Fruit fly (Drosophila melanogaster): Measurements from ENCODE around the gene CG46383.

Gene CG46383

DNA sequence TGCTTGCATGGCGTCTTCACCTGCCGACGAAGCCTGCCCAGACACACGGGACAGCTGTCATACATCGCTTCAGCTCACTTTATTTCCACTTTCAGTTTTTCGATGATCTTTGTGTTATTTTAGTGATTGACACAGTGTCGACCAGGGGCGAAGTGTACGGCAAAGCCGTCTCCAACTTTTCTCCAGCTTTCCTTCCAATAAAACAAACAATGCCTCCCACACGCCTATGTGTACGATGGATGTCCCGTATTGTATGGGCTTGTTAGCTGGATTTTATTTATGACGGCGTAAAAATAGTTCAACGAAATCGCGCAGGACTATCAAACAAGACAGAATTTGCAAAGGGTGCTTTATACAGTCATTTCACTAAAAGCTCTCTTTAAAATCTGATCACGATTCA, at the start of gene CG46383, which contains the start of gene CG31088:
TSS of gene CG46383 (minus strand) at position 101 of the 400 bp plus-strand sequence.
TSS of gene CG31088 (minus strand) at position 101 of the 400 bp plus-strand sequence.
- TF ChIP-seq noc (tag; optimal IDR thresholded peaks at IDR 0.05), result no peak

DNA sequence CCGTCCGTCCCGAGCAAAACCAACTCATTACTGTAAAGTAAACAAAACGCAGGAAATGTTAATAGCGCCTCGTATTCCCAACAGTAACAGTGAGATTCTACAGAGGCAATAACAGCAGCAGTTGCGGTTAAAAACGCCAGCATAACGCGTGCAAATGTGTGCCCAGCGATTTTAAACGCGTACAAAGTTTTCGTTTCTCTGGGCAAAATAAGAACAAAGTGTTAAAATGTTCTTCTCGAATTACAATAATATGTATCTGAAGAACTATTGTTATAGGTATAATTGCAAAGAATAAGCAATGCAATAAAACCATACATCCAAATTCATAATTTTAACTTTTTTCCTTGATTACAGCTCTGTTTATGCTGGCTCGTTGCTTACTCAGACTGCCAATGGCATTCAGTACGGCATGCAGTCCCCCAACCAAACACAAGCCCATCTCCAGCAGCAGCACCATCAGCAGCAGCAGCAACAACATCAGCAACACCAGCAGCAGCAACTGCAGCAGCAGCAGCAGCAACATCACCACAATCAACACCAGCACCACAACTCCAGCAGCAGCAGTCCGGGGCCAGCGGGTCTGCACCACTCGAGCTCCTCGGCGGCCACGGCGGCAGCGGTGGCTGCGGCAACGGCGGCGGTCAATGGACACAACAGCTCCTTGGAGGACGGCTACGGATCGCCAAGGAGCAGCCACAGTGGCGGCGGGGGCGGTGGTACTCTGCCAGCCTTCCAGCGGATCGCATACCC, 48.4 kb upstream of the CG46383 start:
- TF ChIP-seq noc (tag; optimal IDR thresholded peaks at IDR 0.05), result no peak

DNA sequence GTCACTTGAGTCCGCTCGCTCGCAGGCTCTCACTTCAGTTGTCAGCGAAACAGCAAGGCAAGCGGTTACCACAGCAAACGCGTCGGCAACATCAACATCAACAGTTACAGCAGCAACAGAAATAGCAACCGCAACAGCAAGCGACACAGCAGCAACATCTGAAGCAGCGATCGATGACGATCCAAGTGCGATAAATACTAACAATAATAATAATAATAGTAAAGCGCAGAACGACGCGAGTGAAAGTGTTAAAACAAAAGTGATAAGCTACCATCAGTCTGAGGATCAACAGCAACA, 43.8 kb upstream of the CG46383 start:
- no peak for TF ChIP-seq noc (tag; optimal IDR thresholded peaks at IDR 0.05)

DNA sequence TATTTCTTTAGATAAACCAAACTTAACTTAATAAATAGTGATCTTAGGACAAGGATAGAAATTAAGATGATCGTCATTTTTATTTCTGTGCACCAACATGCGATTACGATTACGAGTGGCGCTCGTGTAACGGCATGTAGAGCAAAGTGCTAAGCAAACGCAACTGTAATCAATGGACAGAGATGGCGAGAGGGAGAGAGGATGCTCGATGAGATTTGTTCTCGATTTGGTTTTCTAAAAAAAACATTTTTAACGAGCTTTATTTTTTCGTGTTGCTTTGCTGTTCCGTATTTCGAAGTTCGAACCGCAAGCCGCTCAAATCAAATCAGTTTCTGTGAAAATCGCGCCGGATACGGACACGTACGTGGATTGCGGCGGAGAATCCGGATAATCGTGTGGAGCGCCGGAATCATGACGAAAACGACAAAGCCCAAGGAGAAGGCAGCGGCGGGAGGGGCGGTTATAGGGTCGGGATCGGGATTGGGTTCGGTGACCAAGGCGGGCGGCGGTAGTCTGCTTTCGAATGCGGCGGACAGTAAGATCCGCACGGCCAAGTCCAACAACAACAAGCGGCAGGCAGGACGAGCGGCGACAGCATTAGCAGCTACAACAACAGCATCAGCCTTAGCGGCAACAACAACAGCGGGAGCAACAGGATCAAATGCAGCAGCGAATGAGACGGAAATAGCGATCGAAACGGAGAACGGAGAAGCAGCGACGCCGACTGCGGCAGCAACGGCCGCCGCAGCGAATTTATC, 43.3 kb upstream of the CG46383 start:
- TF ChIP-seq noc (tag; optimal IDR thresholded peaks at IDR 0.05), result no peak

DNA sequence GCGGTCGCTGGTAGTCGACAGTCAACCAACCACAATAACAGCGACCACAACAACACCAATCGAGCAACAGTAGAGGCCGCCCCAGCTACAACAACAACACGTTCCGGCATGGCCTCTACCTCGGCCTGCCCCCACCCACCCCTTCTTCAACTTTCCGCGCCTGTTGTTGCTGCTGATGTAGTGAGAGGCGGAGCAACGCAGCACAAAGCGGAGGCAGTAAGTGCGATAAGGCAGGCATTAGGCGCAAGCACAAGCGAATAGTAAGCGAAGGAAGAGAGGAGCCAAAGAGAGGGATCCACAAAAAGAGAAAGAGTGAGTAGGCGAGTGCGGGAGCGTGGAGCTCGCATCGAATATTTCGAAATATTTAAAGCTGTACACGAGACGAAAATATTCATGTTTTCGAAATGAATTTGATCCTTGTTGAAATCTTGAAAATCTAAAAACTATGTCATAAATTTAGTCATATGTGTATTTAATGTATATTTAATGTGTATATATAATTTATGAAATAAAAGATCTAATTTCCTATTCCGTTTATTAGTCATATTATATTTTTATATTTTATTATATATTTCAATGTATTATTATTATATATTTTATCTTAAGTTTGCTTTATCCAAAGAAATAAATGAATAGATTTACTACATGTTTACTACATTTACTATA, 42.5 kb upstream of the CG46383 start:
- peak; percentile 8 for TF ChIP-seq noc (tag; optimal IDR thresholded peaks at IDR 0.05)

DNA sequence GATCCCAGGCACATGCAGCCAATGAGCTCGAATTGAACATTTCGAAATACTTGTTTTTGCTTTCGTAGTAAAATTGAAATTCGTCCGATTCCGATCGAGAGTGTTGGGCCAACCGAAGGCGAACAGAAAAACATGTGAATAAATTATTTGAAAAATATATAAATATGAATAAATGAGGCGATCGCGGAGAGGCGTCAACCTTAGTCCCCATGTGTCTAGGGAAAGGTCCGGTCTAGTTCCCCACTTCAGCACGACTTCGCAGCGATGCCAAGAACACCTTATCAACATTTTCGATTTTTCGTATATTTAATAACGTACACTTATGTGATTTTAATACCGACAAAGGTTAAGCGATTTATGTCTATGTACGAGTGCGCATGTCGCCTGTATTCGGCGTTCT, 40.9 kb upstream of the CG46383 start:
- no peak for TF ChIP-seq noc (tag; optimal IDR thresholded peaks at IDR 0.05)

DNA sequence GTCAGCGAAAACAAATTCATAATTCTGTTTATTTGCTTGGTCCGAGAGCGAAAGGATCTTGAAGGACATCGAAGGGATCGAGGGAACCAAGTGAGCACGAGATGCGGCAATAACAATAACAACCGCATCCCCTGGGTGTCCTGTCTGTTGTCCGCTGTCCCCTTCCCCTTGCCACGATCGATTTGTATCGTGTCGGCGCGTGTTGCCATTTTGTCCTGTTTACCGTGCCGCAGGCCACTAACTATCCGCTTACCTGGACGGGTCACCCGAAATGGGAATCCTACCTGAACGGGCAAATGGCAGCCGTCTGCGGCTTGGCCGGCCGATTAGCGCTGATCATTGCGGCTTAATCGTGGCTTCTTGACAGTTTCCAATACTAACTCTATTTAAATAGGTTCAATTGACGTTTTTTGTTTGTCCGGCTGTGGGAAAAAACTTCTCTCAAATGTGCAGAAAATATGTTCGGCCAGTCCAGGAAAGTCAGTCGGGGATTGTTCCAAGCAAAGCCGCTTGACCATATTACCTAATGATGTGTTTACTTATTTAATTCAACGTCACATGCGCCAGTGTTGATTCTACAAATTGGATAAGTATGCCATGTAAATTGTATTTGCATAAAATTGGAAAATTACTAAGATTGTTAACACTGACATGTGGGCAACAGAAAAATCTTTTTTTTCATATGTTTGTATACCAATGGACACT, 38.6 kb upstream of the CG46383 start:
- TF ChIP-seq noc (tag; optimal IDR thresholded peaks at IDR 0.05), result no peak

DNA sequence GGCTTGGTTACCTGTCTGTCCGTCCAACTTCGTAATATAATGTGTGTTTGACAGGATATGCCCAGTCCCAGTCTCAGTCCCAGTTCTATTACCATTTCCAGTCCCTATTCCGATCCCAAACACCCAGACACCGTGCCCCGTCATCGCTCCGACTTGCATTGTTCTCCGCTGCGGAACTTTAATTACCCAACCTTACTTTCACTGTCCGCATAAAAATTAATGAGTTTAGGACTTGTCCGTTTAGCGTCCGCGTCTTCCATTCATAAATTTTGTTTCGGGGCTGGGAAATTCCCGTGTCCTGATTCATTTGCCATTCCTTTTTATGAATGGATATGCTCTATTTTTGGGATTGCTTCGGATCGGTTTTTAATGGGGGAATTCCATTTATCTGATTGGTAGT, 37.6 kb upstream of the CG46383 start:
- TF ChIP-seq noc (tag; optimal IDR thresholded peaks at IDR 0.05), result no peak

DNA sequence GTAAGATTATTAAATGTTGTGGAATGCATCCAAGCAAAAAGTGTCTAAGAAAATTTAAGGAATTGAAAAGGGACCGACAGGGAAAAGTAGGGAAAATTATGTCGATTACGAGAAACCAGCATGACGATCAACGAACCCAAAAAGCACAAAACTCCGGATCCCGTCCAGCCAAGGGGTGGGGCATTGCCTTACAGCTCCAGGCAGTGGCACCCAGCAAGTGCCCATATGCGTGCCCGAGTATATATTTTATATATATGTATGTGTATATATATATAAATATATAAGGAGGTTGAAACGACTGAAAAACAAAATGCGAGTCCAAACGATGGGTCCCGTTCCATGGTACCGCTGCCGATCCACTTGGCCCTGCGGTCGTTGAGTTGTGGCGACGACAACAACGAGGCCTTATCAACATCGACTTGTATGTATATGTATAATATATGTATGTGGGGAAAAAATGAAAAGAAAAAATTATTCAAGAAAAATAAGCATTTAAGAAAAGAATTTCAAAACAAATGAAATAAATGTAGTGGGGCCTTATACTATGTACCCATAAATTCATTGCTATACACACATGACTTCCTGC, 36.4 kb upstream of the CG46383 start:
- TF ChIP-seq noc (tag; optimal IDR thresholded peaks at IDR 0.05), result no peak

DNA sequence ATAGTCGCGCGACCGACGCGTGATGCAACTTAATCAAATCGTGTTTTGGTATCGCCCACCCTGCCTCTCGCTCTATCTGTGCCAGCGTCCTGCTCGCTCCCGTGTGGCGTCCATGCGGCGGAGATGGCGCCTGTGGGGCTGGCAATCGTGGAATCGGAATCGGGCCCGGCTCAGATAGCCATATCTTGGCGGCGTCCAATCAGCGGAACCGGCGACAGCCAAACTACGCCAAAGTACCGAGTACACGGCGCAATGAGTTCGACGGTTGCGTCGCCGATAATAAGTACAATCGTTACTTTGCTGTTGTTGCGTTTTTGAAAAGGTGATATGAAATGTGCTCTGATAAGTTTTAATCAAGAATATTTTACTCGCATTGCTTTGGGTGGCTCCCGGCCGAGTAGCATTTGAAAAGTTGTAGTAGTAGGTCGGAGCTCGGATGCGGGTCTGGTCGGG, 35.0 kb upstream of the CG46383 start, which contains the start of gene srp:
TSS of gene srp (plus strand) at position 391 of the 453 bp plus-strand sequence.
- TF ChIP-seq noc (tag; optimal IDR thresholded peaks at IDR 0.05), result peak; percentile 58

DNA sequence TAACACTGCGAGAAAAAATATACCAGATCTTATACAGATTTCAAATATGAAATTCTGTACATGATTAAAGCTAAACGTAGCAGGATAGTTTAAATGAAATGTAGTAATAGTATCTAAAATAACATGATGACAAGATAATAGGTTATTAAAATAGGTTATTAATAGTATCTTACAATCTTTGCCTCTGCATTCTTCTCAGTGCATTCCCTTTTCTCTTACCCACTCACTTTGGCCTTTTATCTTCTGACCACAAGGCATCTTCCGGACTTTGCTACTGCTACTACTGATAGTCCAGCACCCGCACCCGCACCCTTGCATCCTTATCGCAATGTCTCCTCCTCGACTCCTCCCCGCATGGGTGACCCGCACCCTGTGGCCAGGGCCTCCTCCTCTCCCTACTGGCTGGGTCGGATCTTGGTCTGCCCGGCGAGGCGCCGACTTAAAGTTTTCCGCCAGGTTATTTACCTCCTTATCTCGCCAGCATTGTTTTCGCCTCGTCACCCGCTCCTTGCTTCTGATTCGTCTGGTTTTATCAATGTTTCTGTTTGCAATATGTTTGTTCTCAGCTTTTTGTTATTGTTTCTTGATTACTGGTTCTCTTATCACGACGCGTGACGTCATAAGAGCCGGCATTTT, 33.9 kb upstream of the CG46383 start:
- no peak for TF ChIP-seq noc (tag; optimal IDR thresholded peaks at IDR 0.05)

DNA sequence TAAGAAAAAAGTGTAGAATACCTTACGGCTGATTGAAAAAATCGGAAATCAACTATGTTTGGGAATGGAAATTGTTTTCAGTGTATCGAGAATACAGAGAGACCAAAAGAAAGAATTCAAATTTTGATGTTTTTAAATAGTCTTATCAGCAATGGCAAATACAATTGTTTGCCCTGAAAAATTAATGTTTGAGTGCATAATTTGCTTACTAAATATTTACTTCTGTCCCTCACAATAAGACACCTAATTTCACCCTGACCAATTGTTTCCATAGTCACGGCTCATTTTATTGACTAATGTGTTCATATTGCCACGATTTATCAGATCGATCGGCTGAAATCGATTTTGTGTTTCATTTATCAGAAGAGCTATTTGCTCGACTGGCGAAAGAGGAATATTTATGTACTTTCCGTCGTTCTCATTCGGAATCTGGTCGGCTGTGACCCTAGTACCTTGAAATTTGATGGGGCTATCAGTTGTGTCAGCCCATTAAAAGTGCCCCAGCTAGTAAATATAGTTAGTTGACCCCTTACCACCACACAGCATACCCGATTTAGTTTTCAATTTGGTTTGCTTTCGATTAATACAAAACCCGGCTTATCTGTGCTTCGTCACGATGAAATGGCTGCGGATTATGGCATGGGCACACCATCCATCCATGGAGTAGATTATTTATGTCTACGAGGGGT, 32.9 kb upstream of the CG46383 start:
- peak; percentile 29 for TF ChIP-seq noc (tag; optimal IDR thresholded peaks at IDR 0.05)

DNA sequence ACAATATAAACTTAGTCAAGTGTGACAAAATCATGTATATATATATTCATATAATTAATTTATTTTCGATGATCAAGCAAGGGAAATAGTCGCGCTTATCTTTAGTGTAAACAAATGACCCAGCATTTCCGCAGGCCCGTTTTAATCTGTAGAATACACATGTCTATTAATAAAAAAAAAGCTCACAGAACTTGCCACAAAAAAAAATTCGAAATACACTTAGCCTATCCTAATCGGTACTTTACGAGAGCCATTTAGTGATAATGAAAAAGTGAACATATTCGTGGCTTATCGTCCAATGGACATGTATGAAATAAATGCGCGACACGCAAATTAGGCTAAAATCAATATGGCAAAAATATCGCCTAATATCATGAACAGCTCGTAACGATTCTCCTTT, 24.4 kb upstream of the CG46383 start:
- TF ChIP-seq noc (tag; optimal IDR thresholded peaks at IDR 0.05), result no peak

DNA sequence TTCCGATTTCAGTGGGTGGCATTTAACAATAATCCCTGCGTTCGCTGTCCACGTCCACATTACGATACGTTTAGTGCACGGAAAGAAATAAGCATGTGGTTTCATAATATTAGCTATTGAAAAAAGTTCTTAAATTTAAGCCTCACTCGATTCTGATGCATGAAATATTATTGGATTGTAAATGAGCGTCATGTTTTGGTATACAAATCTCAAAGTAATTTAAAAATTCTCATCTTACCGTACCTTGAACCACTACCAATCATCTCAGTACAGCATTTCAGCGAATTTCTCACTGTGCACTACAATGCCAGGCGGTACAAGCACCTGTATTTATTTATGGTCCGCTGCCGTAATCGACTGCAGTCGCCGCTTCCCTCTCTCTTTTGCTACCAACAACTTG, 23.5 kb upstream of the CG46383 start:
- TF ChIP-seq noc (tag; optimal IDR thresholded peaks at IDR 0.05), result peak; percentile 86
